Worm (Caenorhabditis elegans): ENCODE measurements around the gene nlp-53.

Gene nlp-53

DNA sequence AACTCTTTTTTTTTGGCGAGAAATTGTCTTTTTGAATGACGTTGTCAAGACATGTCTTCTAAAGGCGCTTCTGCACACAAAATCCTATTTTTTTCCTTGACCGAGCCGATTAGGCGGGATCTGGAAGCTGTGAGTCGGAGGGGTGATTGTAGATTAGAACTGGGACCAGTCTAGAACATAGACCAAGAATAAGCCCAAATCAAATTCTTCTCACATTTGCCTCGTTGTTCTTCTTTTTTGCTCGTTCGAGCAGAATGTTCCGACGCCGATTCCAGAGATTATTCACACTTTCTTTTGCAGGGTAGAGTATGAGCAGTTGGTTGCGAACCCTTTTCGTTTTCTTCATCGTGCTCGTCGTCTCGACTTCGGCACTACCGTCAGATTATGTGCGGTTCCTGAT is at the start of gene nlp-53:
Gene nlp-53 (plus strand): TSS at position 301 of the 400 bp plus-strand sequence.
- TF ChIP-seq sea-2 (GFP tag; optimal IDR thresholded peaks at IDR 0.05): no peak

DNA sequence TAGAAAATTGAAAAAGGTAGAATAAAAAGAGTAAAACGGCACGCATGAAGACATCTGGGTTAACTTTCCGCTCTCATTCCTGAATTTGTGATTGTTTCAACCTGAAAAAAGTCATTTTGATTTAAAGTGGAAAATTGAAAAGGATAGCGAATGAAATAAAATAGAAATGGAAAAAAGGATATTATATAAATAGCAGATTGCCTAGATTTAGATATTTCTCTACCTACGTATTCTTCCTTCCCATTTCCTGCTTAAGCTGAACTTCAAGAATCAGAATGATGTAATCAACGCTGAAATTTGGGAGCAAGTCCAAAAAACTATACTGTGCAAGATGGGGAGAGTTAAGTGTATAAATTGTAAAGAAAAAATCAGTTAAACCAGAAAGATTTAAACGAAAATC is 48.8 kb upstream of the nlp-53 start, which contains the start of gene R01E6.7:
Gene R01E6.7 (minus strand): TSS at position 101 of the 400 bp plus-strand sequence.
- no peak for TF ChIP-seq R02D3.7 (tag; optimal IDR thresholded peaks at IDR 0.05)
- TF ChIP-seq lin-15B (tag; optimal IDR thresholded peaks at IDR 0.05): no peak
- TF ChIP-seq nhr-25 (tag; optimal IDR thresholded peaks at IDR 0.05): no peak
- TF ChIP-seq ceh-16 (tag; optimal IDR thresholded peaks at IDR 0.05): no peak
- TF ChIP-seq nfya-1 (tag; optimal IDR thresholded peaks at IDR 0.05; ENCODE audit: insufficient read depth): no peak
- no peak for TF ChIP-seq nhr-237 (tag; optimal IDR thresholded peaks at IDR 0.05)
- no peak for TF ChIP-seq egl-5 (tag; optimal IDR thresholded peaks at IDR 0.05)
- no peak for TF ChIP-seq ztf-11 (tag; optimal IDR thresholded peaks at IDR 0.05)
- no peak for TF ChIP-seq fkh-10 (GFP tag; optimal IDR thresholded peaks at IDR 0.05)
- TF ChIP-seq pha-4 (tag; optimal IDR thresholded peaks at IDR 0.05): no peak
- TF ChIP-seq ceh-28 (tag; optimal IDR thresholded peaks at IDR 0.05): no peak
- no peak for TF ChIP-seq nhr-76 (tag; optimal IDR thresholded peaks at IDR 0.05)
- TF ChIP-seq nhr-43 (tag; optimal IDR thresholded peaks at IDR 0.05; ENCODE audit: poor library complexity, severe bottlenecking): no peak
- TF ChIP-seq sea-2 (GFP tag; optimal IDR thresholded peaks at IDR 0.05): no peak
- no peak for TF ChIP-seq ceh-82 (tag; optimal IDR thresholded peaks at IDR 0.05)
- no peak for TF ChIP-seq mdl-1 (tag; optimal IDR thresholded peaks at IDR 0.05)
- no peak for TF ChIP-seq egl-27 (tag; optimal IDR thresholded peaks at IDR 0.05)

DNA sequence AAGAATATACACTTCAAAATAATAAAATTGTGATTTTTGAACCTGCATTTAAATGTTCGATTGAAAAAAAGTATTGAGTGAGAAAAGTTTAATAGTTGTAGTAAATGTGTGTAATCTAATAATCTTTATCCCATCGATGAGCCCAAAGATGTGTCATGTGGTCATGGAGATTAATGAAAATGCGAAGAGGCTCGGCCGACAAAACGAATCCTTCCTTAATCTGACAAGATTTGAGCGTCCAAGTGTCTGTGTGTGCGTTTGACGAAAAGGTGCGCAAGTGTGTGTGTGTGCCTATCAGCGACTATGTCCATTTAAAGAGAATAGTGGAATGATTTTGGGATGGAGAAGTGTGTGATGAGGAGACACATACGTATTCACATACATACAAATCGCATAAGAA is 44.6 kb upstream of the nlp-53 start:
- TF ChIP-seq nhr-77 (tag; optimal IDR thresholded peaks at IDR 0.05): no peak
- TF ChIP-seq egl-5 (tag; optimal IDR thresholded peaks at IDR 0.05): no peak
- no peak for TF ChIP-seq ztf-11 (tag; optimal IDR thresholded peaks at IDR 0.05)
- no peak for TF ChIP-seq jun-1 (tag; optimal IDR thresholded peaks at IDR 0.05)
- TF ChIP-seq unc-39 (tag; optimal IDR thresholded peaks at IDR 0.05): no peak
- no peak for TF ChIP-seq pqm-1 (tag; optimal IDR thresholded peaks at IDR 0.05)
- TF ChIP-seq nhr-12 (tag; optimal IDR thresholded peaks at IDR 0.05): no peak
- TF ChIP-seq aly-2 (tag; optimal IDR thresholded peaks at IDR 0.05): no peak
- TF ChIP-seq snpc-4 (tag; optimal IDR thresholded peaks at IDR 0.05): no peak
- no peak for TF ChIP-seq ceh-82 (tag; optimal IDR thresholded peaks at IDR 0.05)
- no peak for TF ChIP-seq elt-2 (tag; optimal IDR thresholded peaks at IDR 0.05)
- no peak for TF ChIP-seq nhr-237 (tag; optimal IDR thresholded peaks at IDR 0.05)
- TF ChIP-seq ceh-9 (tag; optimal IDR thresholded peaks at IDR 0.05): no peak
- TF ChIP-seq mdl-1 (tag; optimal IDR thresholded peaks at IDR 0.05): no peak
- TF ChIP-seq elt-1 (tag; optimal IDR thresholded peaks at IDR 0.05): no peak
- no peak for TF ChIP-seq ama-1 (optimal IDR thresholded peaks at IDR 0.05)

DNA sequence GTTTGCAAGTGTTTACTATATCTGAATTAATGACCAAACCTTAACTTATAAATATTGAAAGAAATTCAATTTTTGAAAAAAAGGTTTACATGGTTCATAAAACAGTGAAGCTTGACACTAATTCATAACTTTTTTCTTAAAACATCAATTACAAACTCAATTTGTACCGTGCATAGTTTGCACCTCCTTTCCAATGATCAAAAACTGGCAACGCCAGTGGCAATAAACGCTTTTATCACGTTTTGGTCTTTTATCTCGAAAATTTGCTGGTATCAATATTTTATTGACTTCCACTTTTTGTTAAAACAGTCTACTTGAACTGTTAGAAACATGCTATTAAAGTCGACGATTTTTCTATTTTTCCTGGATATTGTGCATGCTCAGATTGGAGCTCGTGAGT is 40.2 kb upstream of the nlp-53 start, which contains the start of gene F54B11.11:
Gene F54B11.11 (plus strand): TSS at position 301 of the 400 bp plus-strand sequence.
- TF ChIP-seq eor-1 (tag; optimal IDR thresholded peaks at IDR 0.05) (no peak), nhr-67 (tag; optimal IDR thresholded peaks at IDR 0.05) (no peak), aly-2 (tag; optimal IDR thresholded peaks at IDR 0.05) (no peak), elt-2 (tag; optimal IDR thresholded peaks at IDR 0.05) (peak; percentile 21), pqm-1 (tag; optimal IDR thresholded peaks at IDR 0.05) (peak; percentile 10), nhr-25 (tag; optimal IDR thresholded peaks at IDR 0.05) (no peak), R02D3.7 (tag; optimal IDR thresholded peaks at IDR 0.05) (no peak), nhr-11 (tag; optimal IDR thresholded peaks at IDR 0.05) (no peak), unc-39 (tag; optimal IDR thresholded peaks at IDR 0.05) (no peak), nhr-12 (tag; optimal IDR thresholded peaks at IDR 0.05) (no peak), ztf-4 (tag; optimal IDR thresholded peaks at IDR 0.05) (no peak), fos-1 (tag; optimal IDR thresholded peaks at IDR 0.05) (no peak), sea-2 (GFP tag; optimal IDR thresholded peaks at IDR 0.05) (no peak), ama-1 (optimal IDR thresholded peaks at IDR 0.05) (no peak), nhr-43 (tag; optimal IDR thresholded peaks at IDR 0.05; ENCODE audit: poor library complexity, severe bottlenecking) (no peak), tbx-2 (tag; optimal IDR thresholded peaks at IDR 0.05) (no peak)

DNA sequence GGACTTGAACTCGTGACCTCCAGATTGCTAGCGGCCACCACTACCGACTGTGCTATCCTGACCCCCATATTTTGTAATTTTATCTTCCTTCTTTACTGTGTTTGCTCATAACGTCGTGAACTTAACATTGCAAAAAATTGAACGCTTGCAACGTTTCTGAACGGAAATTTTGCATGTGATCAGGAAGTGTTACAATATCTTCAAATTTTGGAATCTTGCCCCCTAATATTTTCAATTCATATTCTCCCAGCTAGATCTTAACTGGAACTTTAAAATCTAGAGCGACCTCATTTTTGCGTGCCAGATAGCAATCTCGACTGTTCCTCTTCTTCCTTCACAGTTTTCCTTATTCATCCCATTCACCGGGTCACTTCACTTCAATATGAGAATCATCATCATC is 36.9 kb upstream of the nlp-53 start, which contains the start of gene F54B11.10:
Gene F54B11.10 (plus strand): TSS at position 301 of the 400 bp plus-strand sequence.
- no peak for TF ChIP-seq ceh-82 (tag; optimal IDR thresholded peaks at IDR 0.05)

Data from whole organism, L3 larva.